Worm (Caenorhabditis elegans) whole organism, young adult: Measurements from ENCODE around the gene R03H10.7.

Experiments used
- C17E4.6 ChIP-seq: fragments of 200-800 bp; sonication (Bioruptor generic); IDR thresholded peaks from 2 replicates; pipeline ENCODE4 v1.3.6; 2022; ENCODE audit warnings: missing genetic modification reagents, missing genetic modification characterization, missing compliant biosample characterization
- F49E8.2 ChIP-seq: sonication (generic microtip); optimal IDR thresholded peaks from 3 replicates; lab custom pipeline; 2017; ENCODE audit warnings: missing genetic modification characterization, mild to moderate bottlenecking, missing compliant biosample characterization, antibody characterized with exemption, moderate library complexity; ENCODE audit not compliant: insufficient read depth
- F52B5.7 ChIP-seq: sonication (generic microtip); optimal IDR thresholded peaks from 2 replicates; lab custom pipeline; 2016; ENCODE audit warnings: mild to moderate bottlenecking, missing genetic modification characterization, missing compliant biosample characterization
- cebp-2 ChIP-seq: fragments of 200-800 bp; sonication (Bioruptor generic); IDR thresholded peaks from 2 replicates; pipeline ENCODE4 v1.3.6; 2022; ENCODE audit warnings: missing genetic modification characterization, missing compliant biosample characterization
- ceh-79 ChIP-seq: sonication (generic microtip); optimal IDR thresholded peaks from 2 replicates; lab custom pipeline; 2017; ENCODE audit warnings: mild to moderate bottlenecking, missing genetic modification characterization, missing compliant biosample characterization
- efl-1 ChIP-seq: fragments of 150-350 bp; optimal IDR thresholded peaks from 2 replicates; lab custom pipeline; 2014; ENCODE audit warnings: missing biosample characterization, missing genetic modification reagents, missing genetic modification characterization
- nfya-1 ChIP-seq: sonication (generic microtip); optimal IDR thresholded peaks from 2 replicates; lab custom pipeline; 2017; ENCODE audit warnings: antibody characterized with exemption, missing compliant biosample characterization, missing genetic modification characterization, borderline replicate concordance; ENCODE audit not compliant: insufficient read depth
- pbrm-1 ChIP-seq: fragments of 200-800 bp; sonication (Bioruptor generic); IDR thresholded peaks from 2 replicates; pipeline ENCODE4 v1.3.6; 2022; ENCODE audit warnings: missing genetic modification reagents, missing genetic modification characterization, missing compliant biosample characterization
- snpc-4 ChIP-seq, 5 experiments: fragments of 150-350 bp in 1 of 5; sonication (generic microtip) in 4 of 5; optimal IDR thresholded peaks; 2 replicates each; lab custom pipeline; 2014 to 2018; ENCODE audit warnings: missing genetic modification characterization in 5 of 5, missing biosample characterization in 3 of 5, antibody characterized with exemption in 2 of 5, mild to moderate bottlenecking in 2 of 5, missing compliant biosample characterization in 2 of 5, missing genotype in 2 of 5, moderate library complexity in 2 of 5, missing genetic modification reagents in 1 of 5
- unc-62 ChIP-seq: fragments of 150-350 bp; optimal IDR thresholded peaks from 2 replicates; lab custom pipeline; 2014; ENCODE audit warnings: missing biosample characterization, missing genetic modification reagents, missing genetic modification characterization

- no peak for TF ChIP-seq F52B5.7 (tag; lab: Kevin White, UChicago)
- no peak for TF ChIP-seq nfya-1 (tag; lab: Kevin White, UChicago)
- TF ChIP-seq C17E4.6, result no peak
- TF ChIP-seq F49E8.2 (tag; lab: Kevin White, UChicago), result no peak
- TF ChIP-seq snpc-4 (GFP tag; optimal IDR thresholded peaks at IDR 0.05; lab: Kevin White, UChicago), result no peak
- no peak for TF ChIP-seq snpc-4 (tag; optimal IDR thresholded peaks at IDR 0.05; lab: Kevin White, UChicago)
- TF ChIP-seq ceh-79 (tag; lab: Kevin White, UChicago), result no peak
- TF ChIP-seq cebp-2 (GFP tag; lab: Robert Waterston, UW), result no peak
- no peak for TF ChIP-seq unc-62 (GFP tag; lab: Kevin White, UChicago)
- TF ChIP-seq pbrm-1, result no peak
- TF ChIP-seq efl-1 (GFP tag; lab: Kevin White, UChicago), result no peak
These were observed 1.2 kb upstream of the R03H10.7 start, which contains the start of gene R03H10.1 for ce11 chrII:4179897-4180296.
